Worm (Caenorhabditis elegans) whole organism, L2 larva: ENCODE data around the gene npp-15.

Experiments
- R02D3.7 ChIP-seq: fragments of 150-350 bp; optimal IDR thresholded peaks from 2 replicates; lab custom pipeline; 2014; ENCODE audit warnings: missing biosample characterization, missing genetic modification characterization
- alr-1 ChIP-seq: fragments of 150-350 bp; optimal IDR thresholded peaks from 2 replicates; lab custom pipeline; 2014; ENCODE audit warnings: missing biosample characterization, missing genetic modification characterization
- ama-1 ChIP-seq: fragments of 150-350 bp; optimal IDR thresholded peaks from 2 replicates; lab custom pipeline; 2018; ENCODE audit warnings: inconsistent platforms
- egl-27 ChIP-seq: sonication (generic microtip); optimal IDR thresholded peaks from 3 replicates; lab custom pipeline; 2017; ENCODE audit warnings: missing biosample characterization, missing genetic modification reagents, missing genetic modification characterization
- elt-1 ChIP-seq: fragments of 150-350 bp; optimal IDR thresholded peaks from 2 replicates; lab custom pipeline; 2014; ENCODE audit warnings: missing biosample characterization, missing genetic modification characterization
- lin-11 ChIP-seq: fragments of 150-350 bp; sonication (generic microtip); optimal IDR thresholded peaks from 2 replicates; lab custom pipeline; 2014; ENCODE audit warnings: missing biosample characterization, missing genetic modification characterization, inconsistent platforms, mixed read lengths
- nhr-11 ChIP-seq: fragments of 150-350 bp; optimal IDR thresholded peaks from 2 replicates; lab custom pipeline; 2014; ENCODE audit warnings: missing biosample characterization, missing genetic modification characterization
- nhr-12 ChIP-seq: fragments of 150-350 bp; optimal IDR thresholded peaks from 2 replicates; lab custom pipeline; 2014; ENCODE audit warnings: missing biosample characterization, missing genetic modification characterization
- nhr-23 ChIP-seq: fragments of 150-350 bp; optimal IDR thresholded peaks from 2 replicates; lab custom pipeline; 2014; ENCODE audit warnings: missing biosample characterization, missing genetic modification reagents, missing genetic modification characterization
- nhr-237 ChIP-seq: fragments of 150-350 bp; optimal IDR thresholded peaks from 2 replicates; lab custom pipeline; 2014; ENCODE audit warnings: missing biosample characterization, missing genetic modification characterization
- nhr-77 ChIP-seq: fragments of 150-350 bp; optimal IDR thresholded peaks from 2 replicates; lab custom pipeline; 2014; ENCODE audit warnings: missing biosample characterization, missing genetic modification characterization

ce11 chrIII:7979659-7980058 lies 50.8 kb downstream of the npp-15 start, which contains the start of gene clp-1:
- TF ChIP-seq R02D3.7 (no peak), lin-11 (tag; lab: Kevin White, UChicago) (no peak), nhr-23 (no peak), nhr-12 (tag; lab: Kevin White, UChicago) (no peak), nhr-237 (no peak), egl-27 (tag; lab: Kevin White, UChicago) (no peak), nhr-11 (tag; lab: Kevin White, UChicago) (no peak), alr-1 (tag; lab: Kevin White, UChicago) (no peak), nhr-77 (tag; lab: Kevin White, UChicago) (no peak), elt-1 (tag; lab: Kevin White, UChicago) (no peak), ama-1 (lab: Kevin White, UChicago) (no peak)
